Worm (Caenorhabditis elegans) whole organism, midembryonic: ENCODE measurements around the gene rbm-25.

Source experiments
- cog-1 ChIP-seq: sonication (generic microtip); optimal IDR thresholded peaks from 2 replicates; lab custom pipeline; 2016; ENCODE audit warnings: missing genetic modification characterization, missing compliant biosample characterization
- flt-1 ChIP-seq: fragments of 200-800 bp; sonication (Bioruptor generic); IDR thresholded peaks from 2 replicates; pipeline ENCODE4 v1.3.6; 2022; ENCODE audit warnings: missing genetic modification characterization, missing compliant biosample characterization
- tab-1 ChIP-seq: fragments of 200-800 bp; sonication (Bioruptor generic); IDR thresholded peaks from 2 replicates; pipeline ENCODE4 v1.3.6; 2022; ENCODE audit warnings: missing genetic modification characterization, missing compliant biosample characterization
- ztf-23 ChIP-seq: fragments of 200-800 bp; sonication (Bioruptor generic); IDR thresholded peaks from 2 replicates; pipeline ENCODE4 v1.3.6; 2022; ENCODE audit warnings: missing genetic modification reagents, missing genetic modification characterization, missing compliant biosample characterization

DNA sequence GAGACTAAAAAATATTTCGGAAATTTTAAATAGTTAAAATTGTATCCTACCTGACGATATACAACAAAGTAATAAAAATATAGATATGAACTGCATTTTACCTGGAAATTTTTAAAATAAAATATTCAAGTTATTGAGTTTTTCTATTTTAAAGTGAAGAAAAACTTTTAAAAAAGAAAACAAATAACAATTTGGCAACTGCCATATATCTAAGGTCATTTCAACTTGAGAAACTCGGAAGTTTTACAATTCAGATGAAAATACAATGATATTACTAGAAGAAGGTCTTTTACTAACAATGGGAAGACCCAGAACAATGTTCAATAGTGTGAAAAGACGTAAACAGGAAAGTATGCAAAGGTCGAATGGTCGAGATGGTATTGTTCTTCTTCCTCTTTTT is 48.1 kb upstream of the rbm-25 start, which contains the start of gene C54D10.10:
- no peak for TF ChIP-seq flt-1 (GFP tag; lab: Robert Waterston, UW)
- TF ChIP-seq tab-1 (GFP tag; lab: Robert Waterston, UW), result no peak
- TF ChIP-seq cog-1 (tag; lab: Kevin White, UChicago), result no peak
- no peak for TF ChIP-seq ztf-23 (GFP tag; lab: Robert Waterston, UW)
